Worm (Caenorhabditis elegans): ENCODE results near the gene srx-54.

- no peak for TF ChIP-seq mxl-1 (tag; optimal IDR thresholded peaks at IDR 0.05)
- TF ChIP-seq lsl-1 (GFP tag; optimal IDR thresholded peaks at IDR 0.05) = no peak
- no peak for TF ChIP-seq ZK185.1 (tag; optimal IDR thresholded peaks at IDR 0.05; ENCODE audit: poor library complexity, severe bottlenecking)
- no peak for TF ChIP-seq repo-1 (tag; optimal IDR thresholded peaks at IDR 0.05)
- no peak for TF ChIP-seq Y67H2A.10 (GFP tag; conservative IDR thresholded peaks at IDR 0.05)
- TF ChIP-seq T26A5.8 (tag; optimal IDR thresholded peaks at IDR 0.05) = no peak
- no peak for TF ChIP-seq gei-17 (GFP tag; optimal IDR thresholded peaks at IDR 0.05)
Measured at ce11 chrV:17013232-17013631, 38.2 kb downstream of the srx-54 start, which contains the start of gene clec-241.
